Fruit fly (Drosophila melanogaster): ENCODE results near the gene CG9609.

The CG9609 gene

dm6 chrX:16822080-16822479 lies 35.3 kb upstream of the CG9609 start (continued):
- TF ChIP-seq CG14014 (GFP tag; IDR thresholded peaks at IDR 0.05) (peak; percentile 48; the same call in 1 of the 2 replicates), CG32767 (GFP tag; IDR thresholded peaks at IDR 0.05) (0 out of 2 replicates have a peak, but pooled peaks have one; percentile 35), phol (tag; optimal IDR thresholded peaks at IDR 0.05) (peak; percentile 56), CG14441 (GFP tag; IDR thresholded peaks at IDR 0.05) (peak; percentile 76), Lim3 (GFP tag; IDR thresholded peaks at IDR 0.05) (no peak), CG4617 (GFP tag; optimal IDR thresholded peaks at IDR 0.05; ENCODE audit: borderline replicate concordance) (no peak), bcd (GFP tag; optimal IDR thresholded peaks at IDR 0.05) (peak; percentile 41), gfzf (GFP tag; optimal IDR thresholded peaks at IDR 0.05) (no peak), CG18599 (GFP tag; optimal IDR thresholded peaks at IDR 0.05) (peak; percentile 58), Dll (GFP tag; IDR thresholded peaks at IDR 0.05; ENCODE audit: partially characterized antibody) (no peak), prd (optimal IDR thresholded peaks at IDR 0.05) (no peak), prd (GFP tag; IDR thresholded peaks at IDR 0.05) (peak; percentile 65), CG6175 (GFP tag; IDR thresholded peaks at IDR 0.05) (no peak), HHEX (GFP tag; optimal IDR thresholded peaks at IDR 0.05) (peak; percentile 29), ewg (GFP tag; optimal IDR thresholded peaks at IDR 0.05) (peak; percentile 32), CG10979 (tag; optimal IDR thresholded peaks at IDR 0.05) (peak; percentile 57), CG13296 (GFP tag; optimal IDR thresholded peaks at IDR 0.05) (peak; percentile 32), peb (GFP tag; IDR thresholded peaks at IDR 0.05) (peak; percentile 37; the same call in 1 of the 2 replicates), CG8290 (GFP tag; optimal IDR thresholded peaks at IDR 0.05) (no peak), CG8290 (tag; optimal IDR thresholded peaks at IDR 0.05) (peak in 1 of 2 experiments; percentile 19), Blimp-1 (GFP tag; optimal IDR thresholded peaks at IDR 0.05) (peak; percentile 63), slou (GFP tag; optimal IDR thresholded peaks at IDR 0.05) (peak; percentile 9), CG6272 (GFP tag; IDR thresholded peaks at IDR 0.05) (peak; percentile 35; the same call in 1 of the 2 replicates), Sox100B (GFP tag; optimal IDR thresholded peaks at IDR 0.05) (peak; percentile 22), CG4730 (GFP tag; IDR thresholded peaks at IDR 0.05) (peak; percentile 39; the same call in 1 of the 2 replicates), CG2116 (GFP tag; optimal IDR thresholded peaks at IDR 0.05) (peak; percentile 13), CG1024 (GFP tag; IDR thresholded peaks at IDR 0.05) (no peak), CG17829 (tag; optimal IDR thresholded peaks at IDR 0.05) (peak; percentile 51), Usf (GFP tag; optimal IDR thresholded peaks at IDR 0.05) (no peak), CG17359 (tag; optimal IDR thresholded peaks at IDR 0.05) (peak; percentile 58), cg (GFP tag; optimal IDR thresholded peaks at IDR 0.05) (no peak), Stat92E (GFP tag; optimal IDR thresholded peaks at IDR 0.05) (no peak), psq (GFP tag; optimal IDR thresholded peaks at IDR 0.05) (no peak), CG15269 (tag; optimal IDR thresholded peaks at IDR 0.05) (peak; percentile 71), tio (GFP tag; optimal IDR thresholded peaks at IDR 0.05) (peak; percentile 38), CG32772 (GFP tag; IDR thresholded peaks at IDR 0.05) (peak; percentile 58; the same call in 1 of the 2 replicates), CG11085 (GFP tag; IDR thresholded peaks at IDR 0.05) (0 out of 2 replicates have a peak, but pooled peaks have one; percentile 18), Ssrp (tag; optimal IDR thresholded peaks at IDR 0.05) (peak; percentile 53), ken (GFP tag; IDR thresholded peaks at IDR 0.05) (peak; percentile 50; the same call in 1 of the 3 replicates), CG9215 (GFP tag; IDR thresholded peaks at IDR 0.05) (peak; percentile 16; the same call in 1 of the 2 replicates), NfI (GFP tag; optimal IDR thresholded peaks at IDR 0.05) (peak; percentile 31), Chrac-16 (GFP tag; optimal IDR thresholded peaks at IDR 0.05) (peak; percentile 11), CG13287 (GFP tag; IDR thresholded peaks at IDR 0.05; ENCODE audit: partially characterized antibody) (no peak), C15 (GFP tag; IDR thresholded peaks at IDR 0.05) (no peak), CG15514 (GFP tag; optimal IDR thresholded peaks at IDR 0.05) (peak; percentile 22), lilli (GFP tag; optimal IDR thresholded peaks at IDR 0.05) (peak; percentile 30), Gug (GFP tag; IDR thresholded peaks at IDR 0.05) (peak; percentile 16; the same call in 1 of the 4 replicates), CoRest (tag; optimal IDR thresholded peaks at IDR 0.05) (peak; percentile 58), CG10366 (GFP tag; IDR thresholded peaks at IDR 0.05) (peak; percentile 50), tgo (GFP tag; IDR thresholded peaks at IDR 0.05) (peak; percentile 50; the same call in 2 of the 3 replicates)
